Worm (Caenorhabditis elegans) whole organism, L1 larva: ENCODE data around the gene T28C12.2.

Source experiments
- ces-1 ChIP-seq: fragments of 150-350 bp; optimal IDR thresholded peaks from 2 replicates; lab custom pipeline; 2014; ENCODE audit warnings: missing biosample characterization, missing genetic modification reagents, missing genetic modification characterization
- elt-3 ChIP-seq, 6 experiments: fragments of 150-350 bp in 1 of 6; sonication (generic microtip); optimal IDR thresholded peaks; 2 replicates each; lab custom pipeline; 2017 to 2018; ENCODE audit warnings: missing biosample characterization in 6 of 6, missing genetic modification characterization in 6 of 6, inconsistent platforms in 1 of 6
- lin-13 ChIP-seq: fragments of 150-350 bp; optimal IDR thresholded peaks from 2 replicates; lab custom pipeline; 2014; ENCODE audit warnings: missing biosample characterization, missing genetic modification reagents, missing genetic modification characterization
- nhr-28 ChIP-seq: fragments of 150-350 bp; optimal IDR thresholded peaks from 2 replicates; lab custom pipeline; 2014; ENCODE audit warnings: missing biosample characterization, missing genetic modification characterization
- snpc-4 ChIP-seq: fragments of 150-350 bp; optimal IDR thresholded peaks from 2 replicates; lab custom pipeline; 2014; ENCODE audit warnings: missing biosample characterization, missing genetic modification characterization

ce11 chrV:6303471-6303870 is 25.5 kb upstream of the T28C12.2 start, which contains the start of gene sago-1:
- TF ChIP-seq nhr-28 (tag; lab: Kevin White, UChicago) (no peak), lin-13 (GFP tag; lab: Kevin White, UChicago) (no peak), snpc-4 (tag; lab: Kevin White, UChicago) (no peak), elt-3 (tag; optimal IDR thresholded peaks at IDR 0.05; lab: Kevin White, UChicago) (no peak), ces-1 (no peak)
